Worm (Caenorhabditis elegans) whole organism, young adult: ENCODE measurements around the gene math-28.

Source experiments
- B0035.1 ChIP-seq: sonication (generic microtip); optimal IDR thresholded peaks from 2 replicates; lab custom pipeline; 2016; ENCODE audit warnings: missing genetic modification characterization, mild to moderate bottlenecking, missing compliant biosample characterization, missing genotype, missing genetic modification reagents
- B0261.1 ChIP-seq: sonication (generic microtip); optimal IDR thresholded peaks from 2 replicates; lab custom pipeline; 2016; ENCODE audit warnings: mild to moderate bottlenecking, missing genetic modification characterization, moderate library complexity, missing compliant biosample characterization
- B0336.3 ChIP-seq: fragments of 200-800 bp; sonication (Bioruptor generic); IDR thresholded peaks from 2 replicates; pipeline ENCODE4 v1.3.6; 2022; ENCODE audit warnings: missing genetic modification characterization, missing compliant biosample characterization
- C06A6.2 ChIP-seq: fragments of 200-800 bp; sonication (Bioruptor generic); conservative IDR thresholded peaks from 2 replicates; pipeline ENCODE4 v1.3.6; 2022; ENCODE audit warnings: missing genetic modification characterization, missing compliant biosample characterization
- C17E4.6 ChIP-seq: fragments of 200-800 bp; sonication (Bioruptor generic); IDR thresholded peaks from 2 replicates; pipeline ENCODE4 v1.3.6; 2022; ENCODE audit warnings: missing genetic modification reagents, missing genetic modification characterization, missing compliant biosample characterization
- F23B12.7 ChIP-seq: sonication (generic microtip); optimal IDR thresholded peaks from 2 replicates; lab custom pipeline; 2017; ENCODE audit warnings: missing genetic modification characterization, mild to moderate bottlenecking, missing compliant biosample characterization, antibody characterized with exemption, moderate library complexity; ENCODE audit not compliant: insufficient read depth
- F33H1.4 ChIP-seq: fragments of 200-800 bp; sonication (Bioruptor generic); IDR thresholded peaks from 2 replicates; pipeline ENCODE4 v1.3.6; 2022; ENCODE audit warnings: missing genetic modification reagents, missing genetic modification characterization, missing compliant biosample characterization
- F39B2.1 ChIP-seq: fragments of 200-800 bp; sonication (Bioruptor generic); IDR thresholded peaks from 2 replicates; pipeline ENCODE4 v1.3.6; 2022; ENCODE audit warnings: missing genetic modification reagents, missing genetic modification characterization, missing compliant biosample characterization
- F49E8.2 ChIP-seq: sonication (generic microtip); optimal IDR thresholded peaks from 3 replicates; lab custom pipeline; 2017; ENCODE audit warnings: missing genetic modification characterization, mild to moderate bottlenecking, missing compliant biosample characterization, antibody characterized with exemption, moderate library complexity; ENCODE audit not compliant: insufficient read depth
- F55B11.4 ChIP-seq: sonication (generic microtip); optimal IDR thresholded peaks from 2 replicates; lab custom pipeline; 2016; ENCODE audit warnings: missing compliant biosample characterization, missing genetic modification characterization, borderline replicate concordance; ENCODE audit not compliant: insufficient read depth
- K12H6.12 ChIP-seq: fragments of 200-800 bp; sonication (Bioruptor generic); optimal IDR thresholded peaks from 2 replicates; lab custom pipeline; 2018; ENCODE audit warnings: mild to moderate bottlenecking, missing genetic modification characterization, missing compliant biosample characterization
- T07F8.4 ChIP-seq: sonication (generic microtip); optimal IDR thresholded peaks from 2 replicates; lab custom pipeline; 2016; ENCODE audit warnings: mild to moderate bottlenecking, missing genetic modification characterization, moderate library complexity, missing compliant biosample characterization
- Y53F4B.3 ChIP-seq: fragments of 200-800 bp; sonication (Bioruptor generic); IDR thresholded peaks from 2 replicates; pipeline ENCODE4 v1.3.6; 2022; ENCODE audit warnings: missing genetic modification reagents, missing genetic modification characterization, missing compliant biosample characterization
- Y67H2A.10 ChIP-seq: fragments of 200-800 bp; sonication (Bioruptor generic); conservative IDR thresholded peaks from 2 replicates; pipeline ENCODE4 v1.3.6; 2022; ENCODE audit warnings: missing genetic modification reagents, missing genetic modification characterization, missing compliant biosample characterization
- aptf-3 ChIP-seq: fragments of 200-800 bp; sonication (Bioruptor generic); IDR thresholded peaks from 2 replicates; pipeline ENCODE4 v1.3.6; 2022; ENCODE audit warnings: missing genetic modification characterization, missing compliant biosample characterization
- athp-1 ChIP-seq: sonication (generic microtip); optimal IDR thresholded peaks from 2 replicates; lab custom pipeline; 2017; ENCODE audit warnings: mild to moderate bottlenecking, missing genetic modification characterization, missing compliant biosample characterization
- attf-3 ChIP-seq: fragments of 200-800 bp; sonication (Bioruptor generic); conservative IDR thresholded peaks from 2 replicates; pipeline ENCODE4 v1.3.6; 2022; ENCODE audit warnings: missing genetic modification reagents, missing genetic modification characterization, missing compliant biosample characterization
- attf-5 ChIP-seq: fragments of 200-800 bp; sonication (Bioruptor generic); optimal IDR thresholded peaks from 2 replicates; lab custom pipeline; 2018; ENCODE audit warnings: mild to moderate bottlenecking, missing genetic modification characterization, missing compliant biosample characterization
- attf-6 ChIP-seq: fragments of 200-800 bp; sonication (Bioruptor generic); IDR thresholded peaks from 2 replicates; pipeline ENCODE4 v1.3.6; 2022; ENCODE audit warnings: missing genetic modification reagents, missing genetic modification characterization, missing compliant biosample characterization
- ceh-27 ChIP-seq: fragments of 200-800 bp; sonication (Bioruptor generic); optimal IDR thresholded peaks from 2 replicates; lab custom pipeline; 2018; ENCODE audit warnings: mild to moderate bottlenecking, missing genetic modification characterization, moderate library complexity, missing compliant biosample characterization
- ceh-40 ChIP-seq: fragments of 200-800 bp; sonication (Bioruptor generic); IDR thresholded peaks from 2 replicates; pipeline ENCODE4 v1.3.6; 2022; ENCODE audit warnings: missing genetic modification characterization, missing compliant biosample characterization
- die-1 ChIP-seq: sonication (generic microtip); optimal IDR thresholded peaks from 2 replicates; lab custom pipeline; 2016; ENCODE audit warnings: missing genotype, mild to moderate bottlenecking, missing genetic modification characterization, missing compliant biosample characterization
- dox-1 ChIP-seq: fragments of 200-800 bp; sonication (Bioruptor generic); IDR thresholded peaks from 2 replicates; pipeline ENCODE4 v1.3.6; 2022; ENCODE audit warnings: missing genetic modification reagents, missing genetic modification characterization, missing compliant biosample characterization
- ekl-4 ChIP-seq: fragments of 200-800 bp; sonication (Bioruptor generic); IDR thresholded peaks from 2 replicates; pipeline ENCODE4 v1.3.6; 2022; ENCODE audit warnings: missing genetic modification reagents, missing genetic modification characterization, missing compliant biosample characterization
- hlh-26 ChIP-seq: fragments of 200-800 bp; sonication (Bioruptor generic); conservative IDR thresholded peaks from 2 replicates; pipeline ENCODE4 v1.3.6; 2022; ENCODE audit warnings: missing genetic modification reagents, missing genetic modification characterization, missing compliant biosample characterization
- hmg-1.2 ChIP-seq: fragments of 200-800 bp; sonication (Bioruptor generic); IDR thresholded peaks from 2 replicates; pipeline ENCODE4 v1.3.6; 2022; ENCODE audit warnings: missing genetic modification reagents, missing genetic modification characterization, missing compliant biosample characterization
- lag-1 ChIP-seq: fragments of 200-800 bp; sonication (Bioruptor generic); IDR thresholded peaks from 2 replicates; pipeline ENCODE4 v1.3.6; 2022; ENCODE audit warnings: missing genetic modification reagents, missing genetic modification characterization, missing compliant biosample characterization
- let-526 ChIP-seq: fragments of 200-800 bp; sonication (Bioruptor generic); IDR thresholded peaks from 2 replicates; pipeline ENCODE4 v1.3.6; 2022; ENCODE audit warnings: missing genetic modification reagents, missing genetic modification characterization, missing compliant biosample characterization
- let-607 ChIP-seq, 2 experiments: fragments of 200-800 bp in 1 of 2; sonication (Bioruptor generic) in 1 of 2; sonication (generic microtip) in 1 of 2; optimal IDR thresholded peaks; 2 replicates each; lab custom pipeline; 2016 to 2018; ENCODE audit warnings: mild to moderate bottlenecking in 2 of 2, missing compliant biosample characterization in 2 of 2, missing genetic modification characterization in 2 of 2, moderate library complexity in 2 of 2, missing genotype in 1 of 2
- lin-54 ChIP-seq: fragments of 200-800 bp; sonication (Bioruptor generic); optimal IDR thresholded peaks from 2 replicates; lab custom pipeline; 2018; ENCODE audit warnings: mild to moderate bottlenecking, missing genetic modification characterization, missing compliant biosample characterization
- madf-3 ChIP-seq: fragments of 200-800 bp; sonication (Bioruptor generic); IDR thresholded peaks from 2 replicates; pipeline ENCODE4 v1.3.6; 2022; ENCODE audit warnings: missing genetic modification reagents, missing genetic modification characterization, missing compliant biosample characterization
- madf-8 ChIP-seq: fragments of 200-800 bp; sonication (Bioruptor generic); conservative IDR thresholded peaks from 2 replicates; pipeline ENCODE4 v1.3.6; 2022; ENCODE audit warnings: missing genetic modification reagents, missing genetic modification characterization, missing compliant biosample characterization
- mel-28 ChIP-seq: sonication (generic microtip); optimal IDR thresholded peaks from 2 replicates; lab custom pipeline; 2016; ENCODE audit warnings: borderline replicate concordance, mild to moderate bottlenecking, missing genetic modification characterization, missing compliant biosample characterization
- nhr-80 ChIP-seq: sonication (generic microtip); optimal IDR thresholded peaks from 2 replicates; lab custom pipeline; 2016; ENCODE audit warnings: missing genetic modification characterization, missing compliant biosample characterization
- snpc-3.4 ChIP-seq: sonication (generic microtip); optimal IDR thresholded peaks from 2 replicates; lab custom pipeline; 2017; ENCODE audit warnings: missing genetic modification characterization, mild to moderate bottlenecking, missing compliant biosample characterization, antibody characterized with exemption, moderate library complexity, missing genotype, missing genetic modification reagents
- snpc-4 ChIP-seq, 5 experiments: fragments of 150-350 bp in 1 of 5; sonication (generic microtip) in 4 of 5; optimal IDR thresholded peaks; 2 replicates each; lab custom pipeline; 2014 to 2018; ENCODE audit warnings: missing genetic modification characterization in 5 of 5, missing biosample characterization in 3 of 5, antibody characterized with exemption in 2 of 5, mild to moderate bottlenecking in 2 of 5, missing compliant biosample characterization in 2 of 5, missing genotype in 2 of 5, moderate library complexity in 2 of 5, missing genetic modification reagents in 1 of 5
- somi-1 ChIP-seq: fragments of 200-800 bp; sonication (Bioruptor generic); optimal IDR thresholded peaks from 2 replicates; lab custom pipeline; 2018; ENCODE audit warnings: mild to moderate bottlenecking, missing genetic modification characterization, missing compliant biosample characterization
- sptf-2 ChIP-seq: fragments of 200-800 bp; sonication (Bioruptor generic); optimal IDR thresholded peaks from 2 replicates; lab custom pipeline; 2018; ENCODE audit warnings: mild to moderate bottlenecking, missing genetic modification characterization, missing compliant biosample characterization
- unc-130 ChIP-seq: sonication (generic microtip); optimal IDR thresholded peaks from 2 replicates; lab custom pipeline; 2016; ENCODE audit warnings: missing genetic modification reagents, missing genetic modification characterization, missing compliant biosample characterization
- zfh-2 ChIP-seq: fragments of 200-800 bp; sonication (Bioruptor generic); conservative IDR thresholded peaks from 2 replicates; pipeline ENCODE4 v1.3.6; 2022; ENCODE audit warnings: missing genetic modification reagents, missing genetic modification characterization, missing compliant biosample characterization
- zim-3 ChIP-seq: sonication (generic microtip); optimal IDR thresholded peaks from 2 replicates; lab custom pipeline; 2017; ENCODE audit warnings: mild to moderate bottlenecking, missing genetic modification characterization, moderate library complexity, missing compliant biosample characterization
- ztf-22 ChIP-seq: fragments of 200-800 bp; sonication (Bioruptor generic); optimal IDR thresholded peaks from 2 replicates; lab custom pipeline; 2018; ENCODE audit warnings: mild to moderate bottlenecking, missing genetic modification characterization, moderate library complexity, missing compliant biosample characterization

The math-28 gene

DNA sequence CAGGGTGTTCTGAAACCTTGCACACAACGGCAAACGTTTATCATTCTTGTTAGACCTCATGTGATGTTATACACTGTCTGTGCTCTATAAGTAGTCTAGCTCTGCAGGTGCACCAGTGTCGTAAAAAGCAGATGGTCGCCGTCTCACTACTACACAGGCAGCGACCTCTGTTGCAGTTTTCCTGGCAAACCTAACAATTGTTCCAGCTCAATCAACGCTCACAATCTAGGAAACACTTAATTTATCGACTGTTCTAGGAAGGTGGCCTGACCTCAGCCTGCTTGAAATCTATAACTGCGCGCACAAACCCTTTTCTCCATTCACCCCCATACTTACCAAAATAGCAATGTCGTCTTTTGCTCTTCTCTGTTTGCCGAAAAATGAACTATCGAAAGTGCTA, 38.9 kb upstream of the math-28 start, which contains the start of gene fbxb-11:
Gene fbxb-11, plus strand, starts transcription at position 301 of the 400 bp plus-strand sequence.
- no peak for TF ChIP-seq lag-1 (GFP tag; lab: Robert Waterston, UW)
- no peak for TF ChIP-seq F23B12.7
- TF ChIP-seq athp-1 (tag; lab: Kevin White, UChicago), result no peak
- no peak for TF ChIP-seq unc-130 (GFP tag; lab: Kevin White, UChicago)
- no peak for TF ChIP-seq snpc-4 (GFP tag; optimal IDR thresholded peaks at IDR 0.05; lab: Kevin White, UChicago)
- TF ChIP-seq snpc-4 (tag; optimal IDR thresholded peaks at IDR 0.05; lab: Kevin White, UChicago), result no peak
- TF ChIP-seq ekl-4 (GFP tag; lab: Robert Waterston, UW), result no peak
- no peak for TF ChIP-seq B0035.1 (tag; lab: Kevin White, UChicago)
- TF ChIP-seq F39B2.1, result no peak
- no peak for TF ChIP-seq T07F8.4 (tag; lab: Kevin White, UChicago)
- no peak for TF ChIP-seq zim-3 (tag; lab: Kevin White, UChicago)
- no peak for TF ChIP-seq C06A6.2 (GFP tag; lab: Robert Waterston, UW)
- no peak for TF ChIP-seq let-526
- TF ChIP-seq madf-8 (GFP tag; lab: Robert Waterston, UW), result no peak
- no peak for TF ChIP-seq ceh-27 (GFP tag; lab: Kevin White, UChicago)
- TF ChIP-seq C17E4.6 (GFP tag; lab: Robert Waterston, UW), result no peak
- no peak for TF ChIP-seq somi-1 (GFP tag; lab: Kevin White, UChicago)
- no peak for TF ChIP-seq zfh-2 (GFP tag; lab: Robert Waterston, UW)

DNA sequence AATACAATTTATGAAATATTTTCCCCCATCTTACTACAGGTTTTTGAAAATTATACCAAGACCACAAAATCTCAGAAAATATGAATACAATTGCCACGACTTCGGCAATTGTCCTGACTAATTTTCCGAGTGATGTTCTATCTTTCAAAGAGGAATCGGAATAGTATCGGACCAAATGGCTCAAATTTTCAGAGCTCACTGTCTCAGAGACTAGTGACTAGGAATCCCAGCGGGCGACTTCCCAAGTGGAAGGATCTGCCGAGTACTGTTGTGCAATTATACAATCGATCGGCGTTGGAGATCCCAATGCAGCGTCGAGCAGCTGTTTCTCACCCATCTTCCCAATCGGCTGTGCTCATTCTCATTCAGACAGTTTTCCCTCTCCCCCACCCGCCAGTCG, 37.4 kb upstream of the math-28 start, which contains the start of gene F45C12.17:
Gene F45C12.17, plus strand, starts transcription at position 377 of the 400 bp plus-strand sequence.
- TF ChIP-seq aptf-3 (GFP tag; lab: Robert Waterston, UW) (no peak), let-607 (tag; optimal IDR thresholded peaks at IDR 0.05; lab: Kevin White, UChicago) (no peak), ceh-40 (GFP tag; lab: Robert Waterston, UW) (no peak), F39B2.1 (no peak), attf-3 (GFP tag; lab: Robert Waterston, UW) (no peak), K12H6.12 (no peak), die-1 (no peak)

DNA sequence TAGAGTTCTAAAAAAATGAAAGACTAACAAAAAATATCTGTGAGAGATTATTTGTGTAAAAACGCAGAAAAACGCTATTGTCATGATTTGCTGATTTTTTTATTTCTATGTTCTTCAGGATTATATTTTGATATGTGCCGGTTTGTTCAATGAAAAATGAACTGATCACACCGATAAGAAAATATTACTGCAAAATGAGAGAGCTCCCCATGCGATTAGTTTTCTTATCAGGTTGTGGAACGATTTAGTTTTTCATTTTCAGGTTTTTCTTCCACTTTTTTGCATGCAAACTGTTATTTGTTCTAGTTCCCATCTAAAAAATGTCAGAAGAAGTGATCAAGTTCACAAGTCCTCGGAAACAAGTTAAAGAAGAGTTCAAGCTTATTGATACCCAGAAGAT, 34.9 kb upstream of the math-28 start, which contains the start of gene btb-9:
Gene btb-9, plus strand, starts transcription at position 254 of the 400 bp plus-strand sequence.
- no peak for TF ChIP-seq mel-28 (tag; lab: Kevin White, UChicago)
- TF ChIP-seq let-607 (tag; optimal IDR thresholded peaks at IDR 0.05; lab: Kevin White, UChicago), result no peak
- no peak for TF ChIP-seq B0336.3 (GFP tag; lab: Robert Waterston, UW)
- TF ChIP-seq Y53F4B.3, result no peak
- TF ChIP-seq B0261.1 (tag; lab: Kevin White, UChicago), result no peak
- peak; percentile 83 for TF ChIP-seq nhr-80 (tag; lab: Kevin White, UChicago)
- no peak for TF ChIP-seq snpc-3.4 (tag; lab: Kevin White, UChicago)
- no peak for TF ChIP-seq lag-1 (GFP tag; lab: Robert Waterston, UW)
- peak; percentile 30; the same call in 1 of the 2 replicates for TF ChIP-seq hmg-1.2 (GFP tag; lab: Robert Waterston, UW)
- TF ChIP-seq dox-1 (GFP tag; lab: Robert Waterston, UW), result peak; percentile 37; the same call in 1 of the 2 replicates
- no peak for TF ChIP-seq lin-54 (GFP tag; lab: Kevin White, UChicago)

DNA sequence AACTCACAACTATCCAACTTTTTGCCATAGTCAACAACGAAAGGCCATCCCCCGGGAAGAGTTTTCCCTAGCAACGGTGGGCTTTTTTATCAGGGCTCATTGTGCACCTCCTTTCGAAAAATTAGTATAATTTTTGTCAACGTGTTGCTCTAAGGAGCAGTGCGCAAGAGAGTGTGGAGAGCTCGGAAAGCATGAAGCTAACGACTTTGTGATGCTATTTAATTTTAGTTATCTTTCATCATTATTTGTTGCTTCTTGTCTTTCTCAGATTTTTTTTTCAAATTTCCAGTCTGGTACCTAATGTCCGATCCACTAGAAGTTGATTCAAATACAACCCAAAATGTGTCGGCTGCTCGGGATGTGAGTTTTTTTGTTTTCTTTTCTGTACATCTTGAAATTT, 33.1 kb upstream of the math-28 start, which contains the start of gene ceh-81:
Gene ceh-81, plus strand, starts transcription at position 301 of the 400 bp plus-strand sequence.
- TF ChIP-seq attf-5 (GFP tag; lab: Kevin White, UChicago) (no peak), Y67H2A.10 (no peak), hlh-26 (GFP tag; lab: Robert Waterston, UW) (no peak), F55B11.4 (tag; lab: Kevin White, UChicago) (no peak), sptf-2 (GFP tag; lab: Kevin White, UChicago) (no peak), attf-6 (GFP tag; lab: Robert Waterston, UW) (no peak), F33H1.4 (no peak), ztf-22 (GFP tag; lab: Kevin White, UChicago) (no peak), madf-3 (GFP tag; lab: Robert Waterston, UW) (no peak), F49E8.2 (tag; lab: Kevin White, UChicago) (no peak)
